Worm (Caenorhabditis elegans): ENCODE measurements around the gene ulp-2.
"Not testable (repeated sequence)": the region's sequence is repeated elsewhere in the genome, so short reads cannot be mapped to it uniquely, and the experiment has no call there.

The ulp-2 gene

ce11 chrII:4925198-4925764 is 34.4 kb downstream of the ulp-2 start, which contains the start of gene aagr-2:
aagr-2 (minus strand) TSS chrII:4925248.
- peak; percentile 93 for TF ChIP-seq sma-9 (GFP tag; optimal IDR thresholded peaks at IDR 0.05)
- TF ChIP-seq sma-9 (tag; optimal IDR thresholded peaks at IDR 0.05) = no peak
- TF ChIP-seq nhr-77 (tag; optimal IDR thresholded peaks at IDR 0.05) = no peak
- TF ChIP-seq ztf-11 (tag; optimal IDR thresholded peaks at IDR 0.05) = no peak
- peak; percentile 95 for TF ChIP-seq crh-2 (tag; optimal IDR thresholded peaks at IDR 0.05)
- TF ChIP-seq mdl-1 (tag; optimal IDR thresholded peaks at IDR 0.05) = peak in 1 of 2 experiments; percentile 47
- no peak for TF ChIP-seq nhr-10 (tag; optimal IDR thresholded peaks at IDR 0.05)
- no peak for TF ChIP-seq lin-39 (tag; optimal IDR thresholded peaks at IDR 0.05)
- TF ChIP-seq gmeb-1 (tag; optimal IDR thresholded peaks at IDR 0.05) = peak; percentile 9
- no peak for TF ChIP-seq ceh-82 (tag; optimal IDR thresholded peaks at IDR 0.05)
- TF ChIP-seq F13H6.1 (tag; optimal IDR thresholded peaks at IDR 0.05) = peak; percentile 62
- TF ChIP-seq sma-3 (GFP tag; optimal IDR thresholded peaks at IDR 0.05) = peak; percentile 10
- TF ChIP-seq zag-1 (tag; optimal IDR thresholded peaks at IDR 0.05) = no peak
- no peak for TF ChIP-seq alr-1 (tag; optimal IDR thresholded peaks at IDR 0.05)
- peak; percentile 93 for TF ChIP-seq fos-1 (tag; optimal IDR thresholded peaks at IDR 0.05)
- TF ChIP-seq mab-5 (tag; optimal IDR thresholded peaks at IDR 0.05) = no peak

DNA sequence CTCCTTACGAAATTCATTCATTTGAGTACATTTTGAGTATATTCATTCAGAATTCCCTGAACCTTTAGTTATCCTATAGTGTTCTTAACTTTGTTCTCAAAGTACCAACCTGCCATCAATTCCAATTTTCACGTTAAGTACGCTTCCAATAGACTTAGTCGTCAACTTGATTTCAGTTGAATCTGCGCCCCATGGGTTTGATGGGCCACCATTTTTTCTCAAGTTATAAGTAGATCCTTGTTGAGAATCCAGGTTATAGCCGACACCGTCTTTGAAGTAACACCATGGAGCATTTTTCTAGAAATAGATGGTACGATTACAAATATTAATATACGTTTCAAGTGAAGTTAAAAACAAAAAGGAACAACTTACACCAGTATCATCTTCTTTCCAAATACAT is 34.9 kb downstream of the ulp-2 start:
- TF ChIP-seq nhr-25 (tag; optimal IDR thresholded peaks at IDR 0.05) = no peak
- no peak for TF ChIP-seq sma-9 (GFP tag; optimal IDR thresholded peaks at IDR 0.05)
- no peak for TF ChIP-seq sma-9 (tag; optimal IDR thresholded peaks at IDR 0.05)
- no peak for TF ChIP-seq zag-1 (tag; optimal IDR thresholded peaks at IDR 0.05)
- TF ChIP-seq egl-27 (tag; optimal IDR thresholded peaks at IDR 0.05) = no peak
- TF ChIP-seq sma-3 (GFP tag; optimal IDR thresholded peaks at IDR 0.05) = no peak
- no peak for TF ChIP-seq ama-1 (optimal IDR thresholded peaks at IDR 0.05)
- TF ChIP-seq skn-1 (tag; optimal IDR thresholded peaks at IDR 0.05) = no peak
- TF ChIP-seq mbf-1 (tag; optimal IDR thresholded peaks at IDR 0.05) = no peak
- TF ChIP-seq unc-39 (tag; optimal IDR thresholded peaks at IDR 0.05) = no peak
- no peak for TF ChIP-seq mdl-1 (tag; optimal IDR thresholded peaks at IDR 0.05)
- no peak for TF ChIP-seq ceh-82 (tag; optimal IDR thresholded peaks at IDR 0.05)

- TF ChIP-seq skn-1 (tag; optimal IDR thresholded peaks at IDR 0.05) (no peak), sem-4 (tag; optimal IDR thresholded peaks at IDR 0.05) (no peak), ZK546.5 (tag; optimal IDR thresholded peaks at IDR 0.05) (no peak), sma-3 (GFP tag; optimal IDR thresholded peaks at IDR 0.05) (peak; percentile 18), F13H6.1 (tag; optimal IDR thresholded peaks at IDR 0.05) (no peak), zag-1 (tag; optimal IDR thresholded peaks at IDR 0.05) (no peak), nhr-237 (tag; optimal IDR thresholded peaks at IDR 0.05) (no peak), ama-1 (optimal IDR thresholded peaks at IDR 0.05) (no peak), ztf-4 (tag; optimal IDR thresholded peaks at IDR 0.05) (no peak), ceh-16 (tag; optimal IDR thresholded peaks at IDR 0.05) (no peak), aly-2 (tag; optimal IDR thresholded peaks at IDR 0.05) (no peak), fos-1 (tag; optimal IDR thresholded peaks at IDR 0.05) (peak; percentile 62)
These were observed 39.1 kb downstream of the ulp-2 start for ce11 chrII:4920608-4921007.

DNA sequence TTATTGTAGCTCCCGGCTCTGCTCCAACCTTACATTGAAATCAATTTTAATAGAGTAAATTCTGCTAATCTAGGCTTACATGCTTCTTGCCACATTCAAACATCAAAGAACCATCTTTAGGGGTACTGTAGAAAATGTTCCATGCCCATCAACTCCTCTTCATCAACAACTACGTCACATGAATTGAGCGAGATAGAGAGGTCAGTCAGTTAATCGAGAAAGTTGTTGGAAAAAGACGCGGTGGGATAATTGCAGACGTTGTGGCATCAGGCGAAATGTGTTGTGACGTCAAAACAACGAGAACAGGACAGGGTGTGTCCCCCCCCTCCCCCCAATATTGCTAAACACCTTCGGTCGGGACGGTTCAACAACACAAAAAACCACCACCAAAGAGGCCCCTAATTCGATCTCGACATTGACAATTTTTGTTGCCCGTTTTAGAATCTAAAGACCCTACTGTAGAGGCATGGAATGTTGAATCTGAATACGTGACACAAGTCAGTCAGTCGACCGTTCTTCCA is 41.1 kb downstream of the ulp-2 start:
- TF ChIP-seq snpc-4 (tag; optimal IDR thresholded peaks at IDR 0.05) (no peak), ztf-11 (tag; optimal IDR thresholded peaks at IDR 0.05) (no peak), sma-3 (GFP tag; optimal IDR thresholded peaks at IDR 0.05) (peak; percentile 65), peb-1 (tag; optimal IDR thresholded peaks at IDR 0.05) (no peak), dmd-4 (tag; optimal IDR thresholded peaks at IDR 0.05) (no peak), sma-9 (GFP tag; optimal IDR thresholded peaks at IDR 0.05) (peak; percentile 3), sma-9 (tag; optimal IDR thresholded peaks at IDR 0.05) (no peak), F13H6.1 (tag; optimal IDR thresholded peaks at IDR 0.05) (no peak), mbf-1 (tag; optimal IDR thresholded peaks at IDR 0.05) (no peak), gmeb-1 (tag; optimal IDR thresholded peaks at IDR 0.05) (no peak), nhr-25 (tag; optimal IDR thresholded peaks at IDR 0.05) (peak; percentile 43)

- not testable (repeated sequence) for TF ChIP-seq nhr-10 (tag; optimal IDR thresholded peaks at IDR 0.05); sma-3 (GFP tag; optimal IDR thresholded peaks at IDR 0.05); sem-4 (tag; optimal IDR thresholded peaks at IDR 0.05)
These were observed 43.2 kb downstream of the ulp-2 start, which contains the start of gene msp-31 for ce11 chrII:4916462-4916861. msp-31 (minus strand) TSS chrII:4916562.

- TF ChIP-seq skn-1 (tag; optimal IDR thresholded peaks at IDR 0.05) (no peak), Y55F3AM.14 (GFP tag; optimal IDR thresholded peaks at IDR 0.05) (no peak), ceh-82 (tag; optimal IDR thresholded peaks at IDR 0.05) (no peak), mdl-1 (tag; optimal IDR thresholded peaks at IDR 0.05) (no peak), nhr-10 (tag; optimal IDR thresholded peaks at IDR 0.05) (no peak), lsy-2 (tag; optimal IDR thresholded peaks at IDR 0.05) (no peak), ceh-16 (tag; optimal IDR thresholded peaks at IDR 0.05) (no peak), lin-39 (tag; optimal IDR thresholded peaks at IDR 0.05) (no peak), mbf-1 (tag; optimal IDR thresholded peaks at IDR 0.05) (no peak), nhr-23 (tag; optimal IDR thresholded peaks at IDR 0.05) (no peak)
These were observed 44.1 kb downstream of the ulp-2 start for ce11 chrII:4915572-4915971.

Measured in whole organism, L2 larva.